Fruit fly (Drosophila melanogaster) whole organism: ENCODE measurements around the gene RpS21.

Experiments
- CG8478 ChIP-seq: fragments of >200 bp; optimal IDR thresholded peaks from 2 replicates; lab custom pipeline; 2018; ENCODE audit warnings: inconsistent platforms
- Dll ChIP-seq: fragments of >200 bp; optimal IDR thresholded peaks from 2 replicates; lab custom pipeline; 2017
- EcR ChIP-seq, 2 experiments: fragments of >200 bp; optimal IDR thresholded peaks; 2 replicates each; lab custom pipeline; 2017; ENCODE audit warnings: missing biosample characterization in 2 of 2, missing genetic modification characterization in 2 of 2, missing genetic modification reagents in 2 of 2
- pan ChIP-seq: fragments of >200 bp; optimal IDR thresholded peaks from 2 replicates; lab custom pipeline; 2017
- psq ChIP-seq: fragments of >200 bp; optimal IDR thresholded peaks from 2 replicates; lab custom pipeline; 2017
- usp ChIP-seq: fragments of >200 bp; optimal IDR thresholded peaks from 2 replicates; lab custom pipeline; 2017; ENCODE audit warnings: missing biosample characterization, missing genetic modification characterization, mixed read lengths

RpS21 gene

DNA sequence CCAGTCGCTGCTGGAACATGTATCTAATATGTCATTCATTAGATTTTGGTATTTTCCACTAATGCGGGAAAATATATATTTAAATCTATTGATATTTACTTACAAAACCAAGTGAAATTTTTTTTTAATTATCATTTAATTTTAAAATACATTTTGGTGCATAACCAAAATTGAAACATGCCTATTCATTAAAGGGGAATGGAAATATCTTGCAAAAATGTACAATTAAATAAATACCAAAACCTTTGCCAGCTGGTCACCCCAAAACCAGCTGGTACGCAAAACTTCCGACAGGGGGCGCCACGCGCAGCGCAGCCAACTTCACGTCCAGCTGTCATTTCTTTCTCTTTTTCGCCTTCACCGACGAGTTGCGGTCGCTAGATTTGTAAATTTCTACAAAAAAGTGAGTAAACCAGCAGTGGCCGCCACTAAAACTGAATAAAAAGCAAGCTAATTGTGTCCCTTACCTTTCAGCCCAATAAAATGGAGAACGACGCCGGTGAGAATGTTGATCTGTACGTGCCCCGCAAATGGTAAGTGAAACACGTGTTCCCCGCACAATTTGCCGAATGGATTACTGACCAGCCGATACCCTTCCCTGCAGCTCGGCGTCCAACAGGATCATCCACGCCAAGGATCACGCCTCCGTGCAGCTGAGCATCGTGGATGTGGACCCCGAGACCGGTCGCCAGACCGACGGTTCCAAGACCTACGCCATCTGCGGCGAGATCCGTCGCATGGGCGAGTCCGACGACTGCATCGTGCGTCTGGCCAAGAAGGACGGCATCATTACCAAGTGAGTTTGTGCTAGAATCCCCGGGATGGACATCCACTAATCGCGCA lies at the start of gene RpS21, which contains the start of gene CG3104:
TSS of gene RpS21 (plus strand) at position 298 of the 843 bp plus-strand sequence.
TSS of gene CG3104 (minus strand) at position 6 of the 843 bp plus-strand sequence.
- no peak for TF ChIP-seq Dll (lab: Kevin White, UChicago)
- no peak for TF ChIP-seq EcR (GFP tag; optimal IDR thresholded peaks at IDR 0.05; lab: Kevin White, UChicago)
- TF ChIP-seq psq (lab: Kevin White, UChicago): no peak
- no peak for TF ChIP-seq CG8478 (lab: Kevin White, UChicago)
- no peak for TF ChIP-seq pan (lab: Kevin White, UChicago)
- no peak for TF ChIP-seq usp (GFP tag; lab: Kevin White, UChicago)

DNA sequence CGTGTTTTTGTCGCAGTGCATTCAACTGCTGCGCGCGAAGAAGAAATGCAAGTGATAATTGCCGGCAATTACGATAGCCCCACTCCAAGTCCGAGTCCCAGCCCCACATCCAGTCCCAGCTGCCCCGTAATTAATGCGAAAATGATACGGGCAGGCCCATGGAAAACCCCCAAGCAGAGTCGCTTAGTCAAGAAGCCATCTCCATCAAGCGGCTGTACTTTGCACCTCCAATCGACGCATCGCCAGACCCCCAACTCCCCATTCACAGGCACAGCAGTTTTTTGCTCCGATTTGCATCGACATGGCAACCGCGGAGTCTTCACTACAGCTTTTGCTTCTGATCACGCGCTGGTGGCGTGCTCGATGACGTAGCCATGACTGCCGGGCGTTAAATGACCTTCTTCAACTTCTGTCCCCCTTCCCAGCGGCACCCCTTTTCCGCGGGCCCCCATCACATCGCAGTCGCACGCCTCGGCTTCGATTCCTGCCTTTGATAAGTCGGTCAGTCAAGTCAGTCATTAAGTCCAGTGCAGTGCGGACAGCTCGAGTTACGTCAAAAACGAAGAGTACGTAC lies 49.6 kb upstream of the RpS21 start:
- TF ChIP-seq Dll (lab: Kevin White, UChicago) (peak; percentile 49), EcR (GFP tag; optimal IDR thresholded peaks at IDR 0.05; lab: Kevin White, UChicago) (no peak)

DNA sequence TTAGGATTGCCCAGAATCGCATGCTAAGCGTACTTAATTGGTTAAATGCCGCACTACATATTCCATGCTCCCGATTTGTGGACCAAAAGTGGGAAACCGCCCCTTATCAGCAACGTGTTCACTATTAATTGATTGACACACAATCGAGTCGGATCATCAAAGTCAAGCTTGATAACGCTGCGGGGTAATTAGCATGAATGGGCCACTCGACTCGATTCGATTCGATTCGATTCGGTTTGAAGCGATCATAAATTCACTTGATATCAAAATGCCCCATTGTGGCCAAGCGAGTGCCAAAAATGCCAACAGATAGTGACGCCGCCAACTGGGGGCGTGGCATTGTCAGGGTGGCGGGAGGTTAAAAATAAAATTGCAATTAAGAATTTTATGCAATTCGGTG lies 48.3 kb upstream of the RpS21 start:
- TF ChIP-seq EcR (GFP tag; optimal IDR thresholded peaks at IDR 0.05; lab: Kevin White, UChicago) (no peak), CG8478 (lab: Kevin White, UChicago) (no peak), Dll (lab: Kevin White, UChicago) (no peak), psq (lab: Kevin White, UChicago) (no peak), usp (GFP tag; lab: Kevin White, UChicago) (no peak), pan (lab: Kevin White, UChicago) (no peak)

DNA sequence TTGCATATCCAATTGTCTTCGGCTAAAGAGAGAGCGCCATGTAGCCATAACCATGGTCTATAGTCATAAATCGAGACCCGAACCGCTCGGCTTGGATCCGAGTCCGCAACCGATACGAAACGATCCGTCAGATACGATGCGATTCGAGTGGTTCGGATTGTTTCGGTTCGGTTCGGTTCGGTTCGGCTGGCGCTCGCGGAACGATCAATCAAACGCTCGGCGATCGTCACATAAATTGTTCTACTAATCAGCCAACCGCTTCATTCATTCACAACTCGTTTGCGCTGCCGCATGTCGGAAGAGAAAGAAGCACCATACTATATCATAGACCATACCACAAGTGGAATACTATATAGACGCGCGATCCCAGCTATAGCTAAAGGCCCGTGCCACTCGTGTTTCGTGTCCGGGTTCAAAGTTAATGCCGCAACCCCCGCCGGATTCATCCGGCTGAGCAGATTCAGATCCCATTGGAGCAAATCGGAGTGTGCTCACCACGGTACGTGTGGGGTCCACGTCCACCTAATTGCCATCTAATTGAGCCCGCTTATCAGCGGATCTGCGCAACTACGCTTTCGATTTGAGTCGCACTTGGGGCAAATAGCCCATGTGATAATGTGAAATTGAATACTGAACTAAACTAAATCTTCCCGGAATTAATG lies 47.7 kb upstream of the RpS21 start:
- TF ChIP-seq psq (lab: Kevin White, UChicago) (no peak), usp (GFP tag; lab: Kevin White, UChicago) (no peak), Dll (lab: Kevin White, UChicago) (no peak), pan (lab: Kevin White, UChicago) (no peak), EcR (GFP tag; optimal IDR thresholded peaks at IDR 0.05; lab: Kevin White, UChicago) (no peak), CG8478 (lab: Kevin White, UChicago) (no peak)

DNA sequence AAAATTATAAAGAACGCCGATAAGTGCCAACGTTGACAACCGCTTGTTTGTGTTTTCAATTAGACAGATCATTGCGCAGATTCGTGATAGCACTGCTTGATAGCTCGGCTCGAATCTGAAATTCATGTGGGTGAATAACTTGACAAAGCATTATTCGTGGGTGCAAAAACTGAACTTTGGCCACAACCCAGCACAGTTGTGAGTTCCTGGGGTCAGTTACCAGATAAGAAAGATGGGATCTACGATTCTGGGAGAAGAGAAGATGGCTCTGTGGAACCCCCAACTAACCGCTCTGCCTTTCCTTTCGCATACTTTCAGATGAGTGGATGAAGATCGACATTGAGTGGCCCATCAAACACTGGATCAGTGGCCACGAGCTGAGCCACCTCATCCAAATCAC lies 45.0 kb upstream of the RpS21 start:
- no peak for TF ChIP-seq CG8478 (lab: Kevin White, UChicago)
- no peak for TF ChIP-seq EcR (GFP tag; optimal IDR thresholded peaks at IDR 0.05; lab: Kevin White, UChicago)
- no peak for TF ChIP-seq usp (GFP tag; lab: Kevin White, UChicago)
- TF ChIP-seq Dll (lab: Kevin White, UChicago): no peak
- TF ChIP-seq pan (lab: Kevin White, UChicago): no peak
- no peak for TF ChIP-seq psq (lab: Kevin White, UChicago)

DNA sequence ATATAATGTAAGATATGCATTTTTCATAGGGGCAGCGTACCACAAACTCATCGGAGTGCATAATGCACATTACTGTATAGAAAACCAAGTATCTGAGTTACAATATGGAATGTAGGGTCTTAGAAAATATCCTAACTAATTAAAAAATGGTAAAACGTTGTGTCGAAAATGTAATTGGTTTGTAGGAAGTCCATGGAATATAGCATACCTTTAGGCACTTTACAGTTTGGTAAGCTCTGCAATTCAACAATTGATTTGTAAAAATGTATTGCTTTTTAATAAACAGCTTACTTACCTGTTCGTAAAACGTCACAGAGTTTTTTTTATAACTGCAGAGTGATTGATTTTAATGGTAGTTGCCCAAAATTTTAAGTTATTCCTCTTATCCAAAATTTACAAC lies 43.7 kb upstream of the RpS21 start, which contains the start of gene CG2964:
TSS of gene CG2964 (plus strand) at position 301 of the 400 bp plus-strand sequence.
- TF ChIP-seq CG8478 (lab: Kevin White, UChicago) (no peak), usp (GFP tag; lab: Kevin White, UChicago) (no peak), Dll (lab: Kevin White, UChicago) (no peak), pan (lab: Kevin White, UChicago) (no peak), EcR (GFP tag; optimal IDR thresholded peaks at IDR 0.05; lab: Kevin White, UChicago) (no peak), psq (lab: Kevin White, UChicago) (no peak)

DNA sequence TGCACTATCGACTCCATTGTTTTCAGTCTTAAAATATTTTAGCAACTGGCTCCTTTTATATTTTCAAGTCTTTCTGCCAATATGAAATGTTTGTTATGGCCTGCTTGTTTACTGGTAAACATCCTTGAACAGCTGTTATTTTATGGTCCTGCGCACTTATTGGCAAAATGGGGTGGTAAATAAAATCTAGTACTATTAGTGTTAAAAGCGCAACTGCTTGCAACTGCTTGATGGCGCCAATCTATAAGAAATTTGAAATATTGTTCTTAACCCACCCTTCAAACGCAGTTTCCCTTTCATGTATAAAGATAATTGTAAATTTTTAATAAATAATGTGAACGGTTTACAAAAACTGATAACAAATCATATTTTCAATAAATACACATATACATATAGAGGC lies 40.2 kb upstream of the RpS21 start, which contains the start of gene G6P:
TSS of gene G6P (minus strand) at position 88 of the 400 bp plus-strand sequence.
- no peak for TF ChIP-seq pan (lab: Kevin White, UChicago)
- TF ChIP-seq Dll (lab: Kevin White, UChicago): no peak
- no peak for TF ChIP-seq usp (GFP tag; lab: Kevin White, UChicago)
- TF ChIP-seq EcR (GFP tag; optimal IDR thresholded peaks at IDR 0.05; lab: Kevin White, UChicago): no peak
- TF ChIP-seq CG8478 (lab: Kevin White, UChicago): no peak
- TF ChIP-seq psq (lab: Kevin White, UChicago): no peak

DNA sequence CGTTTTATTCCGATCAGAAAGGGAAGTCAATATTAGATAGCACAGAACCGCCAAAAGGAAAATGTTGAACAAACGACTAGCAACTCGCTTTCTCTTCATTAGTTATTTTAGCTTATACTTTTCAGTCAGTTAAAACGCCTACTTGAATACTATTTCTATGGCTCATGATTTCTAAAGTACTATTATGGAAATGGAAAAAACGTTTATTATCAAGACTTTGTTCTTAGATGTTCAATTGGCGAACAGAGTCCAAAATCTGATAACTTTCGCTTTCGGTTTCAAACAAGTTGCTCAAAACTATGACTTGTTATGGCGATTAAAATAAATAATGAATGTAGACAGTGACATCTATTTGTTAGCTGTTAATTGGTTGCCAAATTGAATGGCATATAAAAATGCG lies 30.5 kb upstream of the RpS21 start, which contains the start of gene CG3123:
TSS of gene CG3123 (minus strand) at position 101 of the 400 bp plus-strand sequence.
- TF ChIP-seq Dll (lab: Kevin White, UChicago) (no peak), psq (lab: Kevin White, UChicago) (no peak), usp (GFP tag; lab: Kevin White, UChicago) (no peak), EcR (GFP tag; optimal IDR thresholded peaks at IDR 0.05; lab: Kevin White, UChicago) (no peak), CG8478 (lab: Kevin White, UChicago) (no peak), pan (lab: Kevin White, UChicago) (no peak)

DNA sequence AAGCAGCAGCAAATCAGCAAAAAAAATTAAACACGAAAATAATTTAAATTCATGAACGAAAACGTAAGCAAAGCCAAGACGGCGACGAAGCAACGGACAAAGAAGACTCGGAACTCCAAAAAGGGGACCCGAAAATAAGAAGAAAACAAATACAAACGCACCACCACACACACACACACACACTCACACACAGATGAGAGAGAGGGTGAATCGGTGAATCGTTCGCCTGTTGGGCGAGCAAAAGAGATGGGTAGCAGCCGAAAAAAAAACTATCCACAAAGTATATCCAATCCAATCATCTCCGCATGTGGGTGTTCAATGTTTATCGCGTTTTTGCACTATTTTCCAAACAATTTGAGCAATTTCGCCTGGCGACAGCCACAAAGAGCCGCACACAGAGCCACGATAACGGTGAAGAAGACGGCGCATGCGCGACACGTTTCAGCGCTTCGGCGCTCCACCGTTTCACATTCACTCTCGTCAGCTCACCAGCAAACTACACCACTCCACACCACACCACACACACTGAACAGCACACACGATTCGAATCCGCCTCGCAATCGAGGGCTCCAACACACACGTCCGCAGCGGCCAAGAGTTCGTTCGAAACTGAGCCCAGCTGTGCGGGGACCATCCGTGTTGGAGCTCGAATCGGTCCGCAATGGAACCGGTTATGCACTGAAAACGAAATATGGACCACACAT lies 26.1 kb upstream of the RpS21 start, which contains the start of gene Duox:
TSS of gene Duox (minus strand) at position 612 of the 704 bp plus-strand sequence.
- TF ChIP-seq psq (lab: Kevin White, UChicago) (no peak), CG8478 (lab: Kevin White, UChicago) (no peak), usp (GFP tag; lab: Kevin White, UChicago) (no peak), pan (lab: Kevin White, UChicago) (no peak), EcR (GFP tag; optimal IDR thresholded peaks at IDR 0.05; lab: Kevin White, UChicago) (no peak), Dll (lab: Kevin White, UChicago) (no peak)

DNA sequence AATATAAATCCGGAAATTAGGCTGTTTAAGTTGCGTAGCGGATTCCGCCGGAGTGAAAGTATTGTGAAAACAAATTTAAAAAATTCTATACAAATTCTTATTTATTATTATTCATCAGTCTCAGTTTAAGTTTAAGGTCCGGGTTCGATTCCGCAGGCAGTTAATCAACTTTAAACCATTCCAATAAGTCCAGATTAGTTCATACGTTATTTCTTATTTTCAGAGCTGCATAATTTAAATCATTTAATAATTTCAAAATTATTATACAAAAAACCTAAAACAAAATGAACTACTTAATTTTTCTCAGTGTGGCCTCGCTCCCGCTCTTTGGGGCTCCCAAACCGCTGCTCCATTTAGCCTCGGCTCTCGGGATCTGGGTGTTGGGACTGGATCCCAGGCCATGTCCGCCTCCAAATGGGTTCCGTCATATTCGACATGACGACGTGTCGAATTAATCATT lies 25.5 kb upstream of the RpS21 start:
- TF ChIP-seq Dll (lab: Kevin White, UChicago): peak; percentile 36
- TF ChIP-seq EcR (GFP tag; optimal IDR thresholded peaks at IDR 0.05; lab: Kevin White, UChicago): no peak
